Fruit fly (Drosophila melanogaster) whole organism, pupa: ENCODE data around the gene pygo.
A peak's percentile ranks its signal among the peaks of the same experiment; 100 is the strongest.

Source experiments
- CG10348 ChIP-seq: fragments of 200-800 bp; sonication (Bioruptor generic); IDR thresholded peaks from 2 replicates; pipeline ENCODE4 v1.3.6; 2022; ENCODE audit warnings: missing biosample characterization, missing genetic modification characterization
- CG12605 ChIP-seq: fragments of 200-800 bp; sonication (Bioruptor generic); IDR thresholded peaks from 2 replicates; pipeline ENCODE4 v1.3.6; 2022; ENCODE audit warnings: missing biosample characterization, missing genetic modification characterization
- CG13204 ChIP-seq: fragments of 200-800 bp; sonication (Bioruptor generic); optimal IDR thresholded peaks from 2 replicates; lab custom pipeline; 2018; ENCODE audit warnings: missing biosample characterization, mild to moderate bottlenecking, missing genetic modification characterization, moderate library complexity
- CG14655 ChIP-seq: fragments of 200-800 bp; sonication (Bioruptor generic); optimal IDR thresholded peaks from 3 replicates; lab custom pipeline; 2017; ENCODE audit warnings: mild to moderate bottlenecking, missing biosample characterization, missing genetic modification reagents, missing genetic modification characterization
- CG15710 ChIP-seq: fragments of 200-800 bp; sonication (Bioruptor generic); optimal IDR thresholded peaks from 2 replicates; lab custom pipeline; 2018; ENCODE audit warnings: missing biosample characterization, mild to moderate bottlenecking, missing genetic modification characterization, moderate library complexity
- CG17806 ChIP-seq: fragments of 200-800 bp; sonication (Bioruptor generic); optimal IDR thresholded peaks from 2 replicates; lab custom pipeline; 2018; ENCODE audit warnings: missing biosample characterization, mild to moderate bottlenecking, missing genetic modification characterization, moderate library complexity
- CG32121 ChIP-seq: fragments of 200-800 bp; sonication (Bioruptor generic); IDR thresholded peaks from 2 replicates; pipeline ENCODE4 v1.3.6; 2022; ENCODE audit warnings: missing biosample characterization, missing genetic modification characterization
- CG34367 ChIP-seq: fragments of 200-800 bp; sonication (Bioruptor generic); optimal IDR thresholded peaks from 2 replicates; lab custom pipeline; 2018; ENCODE audit warnings: missing biosample characterization, mild to moderate bottlenecking, missing genetic modification characterization
- CG4496 ChIP-seq: fragments of 200-800 bp; sonication (Bioruptor generic); IDR thresholded peaks from 3 replicates; pipeline ENCODE4 v1.3.6; 2022; ENCODE audit warnings: missing biosample characterization, missing genetic modification characterization
- CG8159 ChIP-seq: fragments of 200-800 bp; sonication (Bioruptor generic); optimal IDR thresholded peaks from 3 replicates; lab custom pipeline; 2018; ENCODE audit warnings: missing biosample characterization, mild to moderate bottlenecking, missing genetic modification characterization, moderate library complexity
- CG8301 ChIP-seq: fragments of 200-800 bp; sonication (Bioruptor generic); optimal IDR thresholded peaks from 2 replicates; lab custom pipeline; 2018; ENCODE audit warnings: missing biosample characterization, mild to moderate bottlenecking, missing genetic modification characterization
- CG9948 ChIP-seq: fragments of 200-800 bp; sonication (Bioruptor generic); optimal IDR thresholded peaks from 2 replicates; lab custom pipeline; 2018; ENCODE audit warnings: missing biosample characterization, mild to moderate bottlenecking, missing genetic modification characterization, moderate library complexity
- D1 ChIP-seq: fragments of 200-800 bp; sonication (Bioruptor generic); optimal IDR thresholded peaks from 2 replicates; lab custom pipeline; 2018; ENCODE audit warnings: missing biosample characterization, mild to moderate bottlenecking, missing genetic modification characterization, moderate library complexity
- EcR ChIP-seq: fragments of 200-800 bp; sonication (Bioruptor generic); optimal IDR thresholded peaks from 3 replicates; lab custom pipeline; 2019; ENCODE audit warnings: missing biosample characterization, missing genetic modification characterization, mild to moderate bottlenecking, moderate library complexity, missing genetic modification reagents
- Ets98B ChIP-seq: fragments of 200-800 bp; sonication (Bioruptor generic); IDR thresholded peaks from 2 replicates; pipeline ENCODE4 v1.3.6; 2022; ENCODE audit warnings: missing biosample characterization, missing genetic modification characterization
- Pif1A ChIP-seq: fragments of 200-800 bp; sonication (Bioruptor generic); optimal IDR thresholded peaks from 3 replicates; lab custom pipeline; 2016; ENCODE audit warnings: missing biosample characterization, missing genetic modification characterization
- Pif1B ChIP-seq: fragments of 200-800 bp; sonication (Bioruptor generic); optimal IDR thresholded peaks from 3 replicates; lab custom pipeline; 2016; ENCODE audit warnings: missing biosample characterization, missing genetic modification characterization
- Snoo ChIP-seq: fragments of 200-800 bp; sonication (Bioruptor generic); optimal IDR thresholded peaks from 3 replicates; lab custom pipeline; 2017; ENCODE audit warnings: missing biosample characterization, mild to moderate bottlenecking, missing genetic modification characterization, inconsistent platforms
- fd96Ca ChIP-seq: fragments of 200-800 bp; sonication (Bioruptor generic); IDR thresholded peaks from 3 replicates; pipeline ENCODE4 v1.3.6; 2022; ENCODE audit warnings: missing biosample characterization, missing genetic modification characterization
- gl ChIP-seq: fragments of 200-800 bp; sonication (Bioruptor generic); optimal IDR thresholded peaks from 2 replicates; lab custom pipeline; 2018; ENCODE audit warnings: missing biosample characterization, mild to moderate bottlenecking, missing genetic modification characterization
- rn ChIP-seq: fragments of 200-800 bp; sonication (Bioruptor generic); IDR thresholded peaks from 2 replicates; pipeline ENCODE4 v1.3.6; 2022; ENCODE audit warnings: missing biosample characterization, missing genetic modification characterization

pygo gene

dm6 chr3R:31580586-31580994 is at the start of gene pygo, which contains the start of gene rod:
Gene pygo, minus strand, starts transcription at chr3R:31580699.
Gene rod, plus strand, starts transcription at chr3R:31580951.
- no peak for TF ChIP-seq CG32121
- TF ChIP-seq CG8301 (tag; lab: Kevin White, UChicago) = no peak
- TF ChIP-seq CG8159 = peak; percentile 26

- TF ChIP-seq CG8301 (tag; lab: Kevin White, UChicago) (peak; percentile 0), fd96Ca (GFP tag; lab: Robert Waterston, UW) (peak; percentile 57; the same call in 1 of the 3 replicates), CG14655 (GFP tag; lab: Kevin White, UChicago) (no peak), Ets98B (GFP tag; lab: Robert Waterston, UW) (peak; percentile 51), gl (tag; lab: Kevin White, UChicago) (no peak), CG17806 (tag; lab: Kevin White, UChicago) (no peak), CG15710 (tag; lab: Kevin White, UChicago) (no peak), CG32121 (0 out of 2 replicates have a peak, but pooled peaks have one; percentile 24), CG4496 (peak; percentile 25; the same call in 1 of the 3 replicates), CG13204 (GFP tag; lab: Kevin White, UChicago) (no peak)
Measured at dm6 chr3R:31627186-31627585, 46.7 kb upstream of the pygo start.

DNA sequence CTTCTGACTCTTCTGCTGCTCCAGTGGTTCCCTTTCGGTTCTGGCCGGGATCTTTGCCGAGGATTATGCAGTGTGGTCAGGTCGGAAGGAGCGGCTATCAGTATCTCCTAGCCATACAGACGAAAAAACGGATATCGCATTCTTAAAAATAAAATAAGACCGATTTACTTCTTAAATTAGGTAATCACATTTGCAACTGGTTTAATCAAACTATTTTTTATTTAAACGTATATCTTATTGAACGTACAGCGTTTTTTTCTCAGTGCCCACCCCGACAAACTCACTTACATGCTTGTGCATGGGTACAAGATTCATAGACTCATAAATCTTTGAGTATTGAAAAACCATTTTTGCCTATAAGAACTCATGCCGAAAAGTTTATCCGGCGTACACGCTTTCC is 45.7 kb upstream of the pygo start:
- TF ChIP-seq CG32121 (no peak), CG9948 (tag; lab: Kevin White, UChicago) (no peak), CG10348 (GFP tag; lab: Robert Waterston, UW) (no peak), CG34367 (tag; lab: Kevin White, UChicago) (no peak), Ets98B (GFP tag; lab: Robert Waterston, UW) (no peak), Snoo (tag; lab: Kevin White, UChicago) (no peak), CG14655 (GFP tag; lab: Kevin White, UChicago) (no peak), CG4496 (no peak), CG8301 (tag; lab: Kevin White, UChicago) (no peak), D1 (tag; lab: Kevin White, UChicago) (no peak), Pif1A (GFP tag; lab: Kevin White, UChicago) (no peak), CG15710 (tag; lab: Kevin White, UChicago) (no peak), CG8159 (no peak)
- TF ChIP-seq, all 21 proteins: peak for 0

dm6 chr3R:31622648-31623047 is 42.1 kb upstream of the pygo start:
- TF ChIP-seq CG9948 (tag; lab: Kevin White, UChicago) = no peak
- no peak for TF ChIP-seq Ets98B (GFP tag; lab: Robert Waterston, UW)
- no peak for TF ChIP-seq rn (GFP tag; lab: Robert Waterston, UW)
- TF ChIP-seq Snoo (tag; lab: Kevin White, UChicago) = no peak
- no peak for TF ChIP-seq gl (tag; lab: Kevin White, UChicago)
- no peak for TF ChIP-seq CG34367 (tag; lab: Kevin White, UChicago)
- no peak for TF ChIP-seq Pif1A (GFP tag; lab: Kevin White, UChicago)
- TF ChIP-seq CG32121 = no peak
- no peak for TF ChIP-seq CG8159
- no peak for TF ChIP-seq EcR (GFP tag; lab: Kevin White, UChicago)
- no peak for TF ChIP-seq CG12605 (GFP tag; lab: Robert Waterston, UW)
- no peak for TF ChIP-seq D1 (tag; lab: Kevin White, UChicago)
- TF ChIP-seq fd96Ca (GFP tag; lab: Robert Waterston, UW) = no peak
- TF ChIP-seq CG8301 (tag; lab: Kevin White, UChicago) = no peak
- TF ChIP-seq CG17806 (tag; lab: Kevin White, UChicago) = no peak
- TF ChIP-seq CG14655 (GFP tag; lab: Kevin White, UChicago) = no peak
- no peak for TF ChIP-seq CG4496
- no peak for TF ChIP-seq Pif1B (GFP tag; lab: Kevin White, UChicago)

dm6 chr3R:31621814-31622213 is 41.3 kb upstream of the pygo start, which contains the start of gene kek6:
Gene kek6, plus strand, starts transcription at chr3R:31622136.
- no peak for TF ChIP-seq CG13204 (GFP tag; lab: Kevin White, UChicago)
- no peak for TF ChIP-seq Pif1B (GFP tag; lab: Kevin White, UChicago)
- TF ChIP-seq CG15710 (tag; lab: Kevin White, UChicago) = no peak
- no peak for TF ChIP-seq rn (GFP tag; lab: Robert Waterston, UW)
- no peak for TF ChIP-seq Pif1A (GFP tag; lab: Kevin White, UChicago)
- no peak for TF ChIP-seq Ets98B (GFP tag; lab: Robert Waterston, UW)
- TF ChIP-seq CG10348 (GFP tag; lab: Robert Waterston, UW) = no peak
- TF ChIP-seq Snoo (tag; lab: Kevin White, UChicago) = no peak
- no peak for TF ChIP-seq CG32121
- no peak for TF ChIP-seq D1 (tag; lab: Kevin White, UChicago)

dm6 chr3R:31617801-31618200 is 37.3 kb upstream of the pygo start, which contains the start of gene pasha:
Gene pasha, plus strand, starts transcription at chr3R:31617977.
- TF ChIP-seq rn (GFP tag; lab: Robert Waterston, UW) = no peak
- TF ChIP-seq D1 (tag; lab: Kevin White, UChicago) = no peak
- TF ChIP-seq, all 21 proteins: peak for 0

- peak; percentile 98 for TF ChIP-seq CG8159
- TF ChIP-seq Snoo (tag; lab: Kevin White, UChicago) = peak; percentile 98
- peak; percentile 99 for TF ChIP-seq CG9948 (tag; lab: Kevin White, UChicago)
- TF ChIP-seq D1 (tag; lab: Kevin White, UChicago) = no peak
- peak; percentile 98 for TF ChIP-seq Pif1A (GFP tag; lab: Kevin White, UChicago)
- TF ChIP-seq CG4496 = peak; percentile 100
- peak; percentile 98 for TF ChIP-seq CG15710 (tag; lab: Kevin White, UChicago)
- TF ChIP-seq CG13204 (GFP tag; lab: Kevin White, UChicago) = peak; percentile 88
- TF ChIP-seq fd96Ca (GFP tag; lab: Robert Waterston, UW) = peak; percentile 99
- peak; percentile 99 for TF ChIP-seq CG12605 (GFP tag; lab: Robert Waterston, UW)
- peak; percentile 99 for TF ChIP-seq CG8301 (tag; lab: Kevin White, UChicago)
- peak; percentile 96 for TF ChIP-seq gl (tag; lab: Kevin White, UChicago)
- peak; percentile 99 for TF ChIP-seq CG34367 (tag; lab: Kevin White, UChicago)
- TF ChIP-seq CG17806 (tag; lab: Kevin White, UChicago) = peak; percentile 99
- TF ChIP-seq Ets98B (GFP tag; lab: Robert Waterston, UW) = peak; percentile 99
- peak; percentile 98 for TF ChIP-seq Pif1B (GFP tag; lab: Kevin White, UChicago)
- peak; percentile 98 for TF ChIP-seq CG14655 (GFP tag; lab: Kevin White, UChicago)
- peak; percentile 99 for TF ChIP-seq rn (GFP tag; lab: Robert Waterston, UW)
- peak; percentile 99 for TF ChIP-seq CG32121
- peak; percentile 51 for TF ChIP-seq EcR (GFP tag; lab: Kevin White, UChicago)
- TF ChIP-seq CG10348 (GFP tag; lab: Robert Waterston, UW) = peak; percentile 95
- TF ChIP-seq, all 21 proteins: peak for 20
Measured at dm6 chr3R:31616001-31616400, 35.5 kb upstream of the pygo start, which contains the start of the genes Mnat9 and CG1792. Gene Mnat9, minus strand, starts transcription at chr3R:31616160. Gene CG1792, plus strand, starts transcription at chr3R:31616303.
